Fruit fly (Drosophila melanogaster) whole organism, larva: ENCODE measurements around the gene MsR1.

Experiments used
- noc ChIP-seq: fragments of 200-800 bp; sonication (Bioruptor generic); optimal IDR thresholded peaks from 3 replicates; lab custom pipeline; 2019; ENCODE audit warnings: missing biosample characterization, mild to moderate bottlenecking, missing genetic modification characterization, moderate library complexity

Gene MsR1

DNA sequence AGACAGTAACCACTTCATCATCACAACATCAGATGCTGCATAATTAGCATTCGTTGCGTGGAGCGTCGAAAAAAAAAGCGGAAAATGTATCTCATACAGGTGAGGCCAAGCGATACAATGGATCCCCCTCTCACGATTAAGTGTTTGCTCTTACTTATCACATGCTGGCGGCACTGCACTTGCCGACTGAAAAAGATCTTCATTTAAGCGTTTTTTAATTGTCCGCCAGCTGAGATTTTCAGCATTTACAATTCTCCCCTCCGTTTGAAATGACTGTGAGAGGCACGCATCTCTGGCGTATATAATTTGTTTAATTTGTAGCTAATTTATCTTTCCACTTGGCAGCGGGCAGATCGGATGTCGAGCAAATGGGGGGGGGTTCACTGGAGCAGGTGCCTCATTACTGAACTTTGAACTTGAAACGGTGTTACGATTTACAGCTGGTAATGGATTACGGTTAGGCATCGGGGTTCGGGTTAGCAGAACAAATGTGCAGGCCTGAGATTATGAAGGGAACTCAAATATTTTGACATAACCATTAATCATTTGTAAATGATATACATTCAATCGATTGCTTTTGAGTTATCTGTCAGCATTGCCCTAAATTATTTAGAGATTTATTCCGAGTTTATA is 66.3 kb downstream of the MsR1 start, which contains the start of gene Mzt1:
TSS of gene Mzt1 (plus strand) at position 583 of the 633 bp plus-strand sequence.
- no peak for TF ChIP-seq noc (tag; lab: Kevin White, UChicago)

DNA sequence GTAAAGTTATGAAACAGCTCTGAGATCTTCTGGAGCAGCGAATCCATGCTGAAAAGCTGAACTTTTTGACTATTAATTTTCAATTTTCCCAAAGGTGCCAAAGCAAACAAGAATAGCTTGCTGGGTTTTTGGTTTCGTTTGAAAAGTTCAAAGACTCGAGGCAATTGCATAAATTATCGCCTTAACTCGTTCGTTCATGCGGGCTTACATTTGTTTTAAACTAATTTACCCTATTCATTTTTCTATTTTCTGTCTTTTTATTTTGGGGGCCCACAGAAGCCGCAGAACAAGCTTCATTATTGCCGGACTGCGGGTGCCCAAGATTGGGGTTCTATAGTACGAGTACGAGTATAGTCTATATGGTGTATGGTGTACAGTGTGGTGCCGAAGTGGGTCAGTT is 68.4 kb downstream of the MsR1 start, which contains the start of the genes CG32298 and CG32299:
TSS of gene CG32298 (minus strand) at position 101 of the 400 bp plus-strand sequence.
TSS of gene CG32299 (minus strand) at position 101 of the 400 bp plus-strand sequence.
- no peak for TF ChIP-seq noc (tag; lab: Kevin White, UChicago)

DNA sequence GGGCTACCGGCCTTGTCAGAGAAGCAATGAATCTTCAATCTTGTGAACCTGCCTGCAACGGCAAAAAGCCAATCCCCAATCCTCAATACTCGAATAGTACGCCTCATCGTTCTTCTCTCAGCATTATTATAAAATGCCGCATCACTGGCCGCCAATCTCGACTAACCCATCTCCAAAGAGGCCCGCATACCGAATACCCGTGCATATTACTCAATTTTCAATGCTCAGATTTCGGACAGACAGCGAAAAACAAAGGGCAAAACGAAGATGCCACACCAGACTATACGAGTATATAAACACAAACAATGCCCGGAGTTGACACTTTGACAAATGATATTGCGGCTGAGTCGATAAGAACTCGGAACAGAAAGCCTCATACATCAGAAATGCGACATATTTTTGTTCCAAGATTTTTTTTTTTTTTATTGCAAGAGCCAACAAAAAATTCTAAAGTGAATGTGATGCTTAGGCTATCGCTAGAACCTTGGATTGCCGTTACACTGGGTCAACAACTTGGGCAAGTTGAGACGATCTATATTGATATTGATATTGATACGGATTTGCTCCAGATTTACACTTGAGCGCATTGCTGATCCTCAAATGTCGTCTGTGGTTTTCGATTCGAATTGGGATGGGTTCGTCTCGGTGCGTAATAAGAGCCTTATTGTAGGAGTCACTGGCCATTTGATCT is 70.4 kb downstream of the MsR1 start:
- no peak for TF ChIP-seq noc (tag; lab: Kevin White, UChicago)
